In genomic region chrX:6031692-6032091, dm6 we compare ENCODE assay signal across 4 fruit fly cellular contexts.
TF ChIP-seq lines count a peak whose summit lies in the region.

No protein-coding gene starts in this region.

- TF ChIP-seq CTCF in whole organism, embryonic (GFP tag; optimal IDR thresholded peaks at IDR 0.05; lab: Kevin White, UChicago): peak; percentile 24

TF ChIP-seq in whole organism, embryonic, 481 proteins besides CTCF, POLR2A, EP300 and RAD21 (continues in another document):
- TF ChIP-seq Ets97D (GFP tag; optimal IDR thresholded peaks at IDR 0.05; lab: Kevin White, UChicago): peak; percentile 32
- TF ChIP-seq ro (GFP tag; IDR thresholded peaks at IDR 0.05; lab: Robert Waterston, UW): no peak
- no peak for TF ChIP-seq Doc2 (GFP tag; IDR thresholded peaks at IDR 0.05; lab: Robert Waterston, UW)
- TF ChIP-seq NK7.1 (GFP tag; optimal IDR thresholded peaks at IDR 0.05; lab: Kevin White, UChicago): peak; percentile 55
- peak; percentile 86 for TF ChIP-seq CG8924 (tag; optimal IDR thresholded peaks at IDR 0.05; lab: Kevin White, UChicago)
- TF ChIP-seq CG18476 (GFP tag; optimal IDR thresholded peaks at IDR 0.05; lab: Kevin White, UChicago): peak; percentile 60
- TF ChIP-seq Ssrp (tag; optimal IDR thresholded peaks at IDR 0.05; lab: Kevin White, UChicago): peak; percentile 75
- peak; percentile 29 for TF ChIP-seq CG7987 (GFP tag; optimal IDR thresholded peaks at IDR 0.05; lab: Kevin White, UChicago)
- TF ChIP-seq Mrtf (GFP tag; IDR thresholded peaks at IDR 0.05; lab: Robert Waterston, UW): peak; percentile 67; the same call in 2 of the 3 replicates
- peak; percentile 82 for TF ChIP-seq CG17829 (tag; optimal IDR thresholded peaks at IDR 0.05; lab: Kevin White, UChicago)
- TF ChIP-seq D19A (tag; optimal IDR thresholded peaks at IDR 0.05; lab: Kevin White, UChicago): peak; percentile 78
- peak; percentile 79 for TF ChIP-seq Oli (tag; optimal IDR thresholded peaks at IDR 0.05; lab: Kevin White, UChicago)
- no peak for TF ChIP-seq CG10321 (GFP tag; IDR thresholded peaks at IDR 0.05; lab: Robert Waterston, UW)
- peak; percentile 38 for TF ChIP-seq CG17802 (tag; optimal IDR thresholded peaks at IDR 0.05; lab: Kevin White, UChicago)
- peak; percentile 77 for TF ChIP-seq CG2120 (GFP tag; optimal IDR thresholded peaks at IDR 0.05; lab: Kevin White, UChicago)
- TF ChIP-seq sens-2 (GFP tag; IDR thresholded peaks at IDR 0.05; lab: Robert Waterston, UW): peak; percentile 67
- peak; percentile 53 for TF ChIP-seq CG33213 (GFP tag; optimal IDR thresholded peaks at IDR 0.05; lab: Kevin White, UChicago)
- TF ChIP-seq dimm (GFP tag; IDR thresholded peaks at IDR 0.05; lab: Robert Waterston, UW): peak; percentile 50; the same call in 1 of the 2 replicates
- peak; percentile 64 for TF ChIP-seq kay (GFP tag; optimal IDR thresholded peaks at IDR 0.05; lab: Kevin White, UChicago)
- no peak for TF ChIP-seq luna (GFP tag; optimal IDR thresholded peaks at IDR 0.05; lab: Kevin White, UChicago)
- TF ChIP-seq Ravus (GFP tag; IDR thresholded peaks at IDR 0.05; lab: Robert Waterston, UW): no peak
- TF ChIP-seq ap (GFP tag; IDR thresholded peaks at IDR 0.05; lab: Robert Waterston, UW): peak; percentile 51; the same call in 1 of the 2 replicates

TF ChIP-seq in whole organism, prepupa, 60 proteins besides CTCF, POLR2A, EP300 and RAD21 (continues in another document):
- TF ChIP-seq OdsH (GFP tag; optimal IDR thresholded peaks at IDR 0.05; lab: Kevin White, UChicago) (no peak), spab (GFP tag; optimal IDR thresholded peaks at IDR 0.05; lab: Kevin White, UChicago) (peak; percentile 33), fkh (GFP tag; optimal IDR thresholded peaks at IDR 0.05; lab: Kevin White, UChicago) (no peak), Sox15 (GFP tag; optimal IDR thresholded peaks at IDR 0.05; lab: Kevin White, UChicago) (peak; percentile 5), CG11762 (GFP tag; optimal IDR thresholded peaks at IDR 0.05; lab: Kevin White, UChicago; ENCODE audit: insufficient read depth) (no peak), vri (GFP tag; optimal IDR thresholded peaks at IDR 0.05; lab: Kevin White, UChicago) (peak; percentile 46), CG11294 (GFP tag; IDR thresholded peaks at IDR 0.05; lab: Robert Waterston, UW) (no peak), CG8119 (GFP tag; IDR thresholded peaks at IDR 0.05; lab: Robert Waterston, UW) (no peak), CG1621 (tag; optimal IDR thresholded peaks at IDR 0.05; lab: Kevin White, UChicago) (peak; percentile 38), salr (GFP tag; optimal IDR thresholded peaks at IDR 0.05; lab: Kevin White, UChicago) (no peak), CG6792 (GFP tag; optimal IDR thresholded peaks at IDR 0.05; lab: Kevin White, UChicago) (peak; percentile 50), CG3919 (GFP tag; optimal IDR thresholded peaks at IDR 0.05; lab: Kevin White, UChicago) (peak; percentile 36), CG11902 (GFP tag; optimal IDR thresholded peaks at IDR 0.05; lab: Kevin White, UChicago) (peak; percentile 27), Ets96B (tag; optimal IDR thresholded peaks at IDR 0.05; lab: Kevin White, UChicago) (peak; percentile 26), Eip93F (GFP tag; optimal IDR thresholded peaks at IDR 0.05; lab: Kevin White, UChicago) (no peak), CG16779 (tag; optimal IDR thresholded peaks at IDR 0.05; lab: Kevin White, UChicago) (no peak), Smox (GFP tag; optimal IDR thresholded peaks at IDR 0.05; lab: Kevin White, UChicago) (peak; percentile 46), CG6854 (GFP tag; optimal IDR thresholded peaks at IDR 0.05; lab: Kevin White, UChicago) (no peak), ss (GFP tag; optimal IDR thresholded peaks at IDR 0.05; lab: Kevin White, UChicago) (peak in 1 of 2 experiments; percentile 42), Gug (GFP tag; IDR thresholded peaks at IDR 0.05; lab: Robert Waterston, UW) (no peak), CG6276 (GFP tag; optimal IDR thresholded peaks at IDR 0.05; lab: Kevin White, UChicago) (no peak), Sox102F (GFP tag; optimal IDR thresholded peaks at IDR 0.05; lab: Kevin White, UChicago) (peak; percentile 49), CG7368 (GFP tag; optimal IDR thresholded peaks at IDR 0.05; lab: Kevin White, UChicago) (peak; percentile 28), acj6 (GFP tag; optimal IDR thresholded peaks at IDR 0.05; lab: Kevin White, UChicago) (peak; percentile 42)

TF ChIP-seq in whole organism, pupa, 21 proteins besides CTCF, POLR2A, EP300 and RAD21:
- TF ChIP-seq CG9948 (tag; optimal IDR thresholded peaks at IDR 0.05; lab: Kevin White, UChicago) (peak; percentile 19), D1 (tag; optimal IDR thresholded peaks at IDR 0.05; lab: Kevin White, UChicago) (no peak), CG17806 (tag; optimal IDR thresholded peaks at IDR 0.05; lab: Kevin White, UChicago) (peak; percentile 29), gl (tag; optimal IDR thresholded peaks at IDR 0.05; lab: Kevin White, UChicago) (no peak), CG4496 (GFP tag; IDR thresholded peaks at IDR 0.05; lab: Robert Waterston, UW) (peak; percentile 58; the same call in 2 of the 3 replicates), Ets98B (GFP tag; IDR thresholded peaks at IDR 0.05; lab: Robert Waterston, UW) (no peak), CG32121 (GFP tag; IDR thresholded peaks at IDR 0.05; lab: Robert Waterston, UW) (no peak), Pif1B (GFP tag; optimal IDR thresholded peaks at IDR 0.05; lab: Kevin White, UChicago) (no peak), CG12605 (GFP tag; IDR thresholded peaks at IDR 0.05; lab: Robert Waterston, UW) (no peak), CG8301 (tag; optimal IDR thresholded peaks at IDR 0.05; lab: Kevin White, UChicago) (no peak), rn (GFP tag; IDR thresholded peaks at IDR 0.05; lab: Robert Waterston, UW) (no peak), CG10348 (GFP tag; IDR thresholded peaks at IDR 0.05; lab: Robert Waterston, UW) (no peak), Pif1A (GFP tag; optimal IDR thresholded peaks at IDR 0.05; lab: Kevin White, UChicago) (peak; percentile 21), EcR (GFP tag; optimal IDR thresholded peaks at IDR 0.05; lab: Kevin White, UChicago) (no peak), CG34367 (tag; optimal IDR thresholded peaks at IDR 0.05; lab: Kevin White, UChicago) (peak; percentile 17), CG15710 (tag; optimal IDR thresholded peaks at IDR 0.05; lab: Kevin White, UChicago) (peak; percentile 49), fd96Ca (GFP tag; IDR thresholded peaks at IDR 0.05; lab: Robert Waterston, UW) (no peak), CG8159 (tag; optimal IDR thresholded peaks at IDR 0.05; lab: Kevin White, UChicago) (peak; percentile 63), Snoo (tag; optimal IDR thresholded peaks at IDR 0.05; lab: Kevin White, UChicago) (peak; percentile 38), CG14655 (GFP tag; optimal IDR thresholded peaks at IDR 0.05; lab: Kevin White, UChicago) (no peak), CG13204 (GFP tag; optimal IDR thresholded peaks at IDR 0.05; lab: Kevin White, UChicago) (no peak)
TF ChIP-seq in whole organism, pupa: peak in this region for 8.

TF ChIP-seq in whole organism, wandering third instar larva, 38 proteins besides CTCF, POLR2A, EP300 and RAD21:
- TF ChIP-seq CrebA (GFP tag; optimal IDR thresholded peaks at IDR 0.05; lab: Kevin White, UChicago; ENCODE audit: borderline replicate concordance) (no peak), Hnf4 (GFP tag; optimal IDR thresholded peaks at IDR 0.05; lab: Kevin White, UChicago) (peak; percentile 48), OdsH (GFP tag; optimal IDR thresholded peaks at IDR 0.05; lab: Kevin White, UChicago) (peak; percentile 54), br (GFP tag; optimal IDR thresholded peaks at IDR 0.05; lab: Kevin White, UChicago) (peak; percentile 66), sage (GFP tag; optimal IDR thresholded peaks at IDR 0.05; lab: Kevin White, UChicago) (no peak), foxo (GFP tag; optimal IDR thresholded peaks at IDR 0.05; lab: Kevin White, UChicago) (peak in 1 of 2 experiments; percentile 76), h (GFP tag; optimal IDR thresholded peaks at IDR 0.05; lab: Kevin White, UChicago) (peak; percentile 75), HLH106 (tag; optimal IDR thresholded peaks at IDR 0.05; lab: Kevin White, UChicago) (peak; percentile 71), sv (GFP tag; optimal IDR thresholded peaks at IDR 0.05; lab: Kevin White, UChicago) (peak; percentile 70), rgr (GFP tag; optimal IDR thresholded peaks at IDR 0.05; lab: Kevin White, UChicago) (peak; percentile 67), GATAd (GFP tag; optimal IDR thresholded peaks at IDR 0.05; lab: Kevin White, UChicago) (no peak), CG32264 (GFP tag; optimal IDR thresholded peaks at IDR 0.05; lab: Kevin White, UChicago) (peak; percentile 14), CG9705 (GFP tag; optimal IDR thresholded peaks at IDR 0.05; lab: Kevin White, UChicago) (peak; percentile 63), dsf (GFP tag; optimal IDR thresholded peaks at IDR 0.05; lab: Kevin White, UChicago; ENCODE audit: borderline replicate concordance) (no peak), psq (GFP tag; optimal IDR thresholded peaks at IDR 0.05; lab: Kevin White, UChicago) (peak; percentile 50), woc (GFP tag; optimal IDR thresholded peaks at IDR 0.05; lab: Kevin White, UChicago) (peak; percentile 42), ey (GFP tag; optimal IDR thresholded peaks at IDR 0.05; lab: Kevin White, UChicago) (peak; percentile 77), Abd-B (GFP tag; optimal IDR thresholded peaks at IDR 0.05; lab: Kevin White, UChicago) (no peak), Rel (GFP tag; optimal IDR thresholded peaks at IDR 0.05; lab: Kevin White, UChicago) (no peak), Rel (tag; optimal IDR thresholded peaks at IDR 0.05; lab: Kevin White, UChicago) (peak; percentile 44), Mio (GFP tag; optimal IDR thresholded peaks at IDR 0.05; lab: Kevin White, UChicago) (no peak), dmrt93B (GFP tag; optimal IDR thresholded peaks at IDR 0.05; lab: Kevin White, UChicago) (peak; percentile 55), Sp1 (GFP tag; optimal IDR thresholded peaks at IDR 0.05; lab: Kevin White, UChicago) (peak; percentile 72), fru (GFP tag; optimal IDR thresholded peaks at IDR 0.05; lab: Kevin White, UChicago) (peak; percentile 81)

Comparison
In these comparisons a context has a peak if more than half of its experiments do, and no peak if none do; other contexts are left out.
1. Of the 7 proteins assayed by ChIP-seq in both whole organism, embryonic and whole organism, prepupa: peak only in whole organism, embryonic: Blimp-1, CG6854 and Gug; only in whole organism, prepupa: Hr39; in both: Sox102F; in neither: 2.